Fruit fly (Drosophila melanogaster) whole organism, embryonic: Measurements from ENCODE around the gene shi.

Source experiments
- Abd-B ChIP-seq: fragments of 200-800 bp; sonication (Bioruptor generic); optimal IDR thresholded peaks from 2 replicates; lab custom pipeline; 2018; ENCODE audit warnings: missing biosample characterization, mild to moderate bottlenecking, missing genetic modification characterization, moderate library complexity
- Bdp1 ChIP-seq: fragments of 200-800 bp; sonication (Bioruptor generic); optimal IDR thresholded peaks from 3 replicates; lab custom pipeline; 2016; ENCODE audit warnings: missing biosample characterization, missing genetic modification characterization
- Bgb ChIP-seq: fragments of 200-800 bp; sonication (Bioruptor generic); IDR thresholded peaks from 2 replicates; pipeline ENCODE4 v1.3.6; 2022; ENCODE audit warnings: missing biosample characterization, missing genetic modification characterization; ENCODE audit not compliant: partially characterized antibody
- Blimp-1 ChIP-seq: fragments of 200-800 bp; sonication (Bioruptor generic); optimal IDR thresholded peaks from 3 replicates; lab custom pipeline; 2018; ENCODE audit warnings: missing biosample characterization, missing genetic modification characterization, mild to moderate bottlenecking, moderate library complexity, missing genetic modification reagents
- CG10462 ChIP-seq: fragments of 200-800 bp; sonication (Bioruptor generic); optimal IDR thresholded peaks from 2 replicates; lab custom pipeline; 2016; ENCODE audit warnings: missing biosample characterization, missing genetic modification characterization
- CG11093 ChIP-seq: fragments of 200-800 bp; sonication (Bioruptor generic); IDR thresholded peaks from 3 replicates; pipeline ENCODE4 v1.3.6; 2022; ENCODE audit warnings: missing biosample characterization, missing genetic modification characterization
- CG11560 ChIP-seq: fragments of 200-800 bp; sonication (Bioruptor generic); IDR thresholded peaks from 3 replicates; pipeline ENCODE4 v1.3.6; 2022; ENCODE audit warnings: missing biosample characterization, missing genetic modification characterization
- CG12104 ChIP-seq: fragments of 200-800 bp; sonication (Bioruptor generic); optimal IDR thresholded peaks from 3 replicates; lab custom pipeline; 2016; ENCODE audit warnings: missing biosample characterization, missing genetic modification characterization
- CG12155 ChIP-seq: fragments of 200-800 bp; sonication (Bioruptor generic); optimal IDR thresholded peaks from 3 replicates; lab custom pipeline; 2016; ENCODE audit warnings: missing biosample characterization, missing genetic modification characterization
- CG14014 ChIP-seq: fragments of 200-800 bp; sonication (Bioruptor generic); IDR thresholded peaks from 2 replicates; pipeline ENCODE4 v1.3.6; 2022; ENCODE audit warnings: missing biosample characterization, missing genetic modification characterization
- CG14710 ChIP-seq: fragments of 200-800 bp; sonication (Bioruptor generic); optimal IDR thresholded peaks from 3 replicates; lab custom pipeline; 2019; ENCODE audit warnings: missing biosample characterization, mild to moderate bottlenecking, missing genetic modification characterization, moderate library complexity
- CG17186 ChIP-seq: fragments of 200-800 bp; sonication (Bioruptor generic); optimal IDR thresholded peaks from 3 replicates; lab custom pipeline; 2017; ENCODE audit warnings: missing biosample characterization, missing genetic modification reagents, missing genetic modification characterization
- CG2199 ChIP-seq: fragments of 200-800 bp; sonication (Bioruptor generic); IDR thresholded peaks from 3 replicates; pipeline ENCODE4 v1.3.6; 2022; ENCODE audit warnings: missing biosample characterization, missing genetic modification characterization
- CG2202 ChIP-seq: fragments of 200-800 bp; sonication (Bioruptor generic); optimal IDR thresholded peaks from 2 replicates; lab custom pipeline; 2018; ENCODE audit warnings: missing biosample characterization, mild to moderate bottlenecking, missing genetic modification characterization
- CG2678 ChIP-seq: fragments of 200-800 bp; sonication (Bioruptor generic); optimal IDR thresholded peaks from 3 replicates; lab custom pipeline; 2019; ENCODE audit warnings: missing biosample characterization, mild to moderate bottlenecking, missing genetic modification characterization, moderate library complexity
- CG2889 ChIP-seq: fragments of 200-800 bp; sonication (Bioruptor generic); IDR thresholded peaks from 3 replicates; pipeline ENCODE4 v1.3.6; 2022; ENCODE audit warnings: missing biosample characterization, missing genetic modification characterization
- CG33557 ChIP-seq: fragments of 200-800 bp; sonication (Bioruptor generic); optimal IDR thresholded peaks from 2 replicates; lab custom pipeline; 2019; ENCODE audit warnings: missing biosample characterization, mild to moderate bottlenecking, missing genetic modification characterization, moderate library complexity
- CG34422 ChIP-seq: fragments of 200-800 bp; sonication (Bioruptor generic); IDR thresholded peaks from 3 replicates; pipeline ENCODE4 v1.3.6; 2022; ENCODE audit warnings: missing biosample characterization, missing genetic modification characterization
- CG4730 ChIP-seq: fragments of 200-800 bp; sonication (Bioruptor generic); IDR thresholded peaks from 2 replicates; pipeline ENCODE4 v1.3.6; 2022; ENCODE audit warnings: missing biosample characterization, missing genetic modification characterization
- CG6654 ChIP-seq: fragments of 200-800 bp; sonication (Bioruptor generic); optimal IDR thresholded peaks from 2 replicates; lab custom pipeline; 2017; ENCODE audit warnings: missing biosample characterization, mild to moderate bottlenecking, missing genetic modification characterization
- CG7786 ChIP-seq: fragments of 200-800 bp; sonication (Bioruptor generic); optimal IDR thresholded peaks from 2 replicates; lab custom pipeline; 2016; ENCODE audit warnings: missing biosample characterization, missing genetic modification characterization
- CG8478 ChIP-seq: fragments of >200 bp; optimal IDR thresholded peaks from 2 replicates; lab custom pipeline; 2018
- CG8924 ChIP-seq: fragments of 200-800 bp; optimal IDR thresholded peaks from 3 replicates; lab custom pipeline; 2019; ENCODE audit warnings: missing biosample characterization, mild to moderate bottlenecking, missing genetic modification characterization, moderate library complexity
- CG9437 ChIP-seq: fragments of 200-800 bp; sonication (Bioruptor generic); optimal IDR thresholded peaks from 2 replicates; lab custom pipeline; 2018; ENCODE audit warnings: missing biosample characterization, mild to moderate bottlenecking, missing genetic modification characterization
- CG9817 ChIP-seq: fragments of 200-800 bp; sonication (Bioruptor generic); optimal IDR thresholded peaks from 2 replicates; lab custom pipeline; 2018; ENCODE audit warnings: missing biosample characterization, mild to moderate bottlenecking, missing genetic modification characterization, moderate library complexity
- Dad ChIP-seq: fragments of 200-800 bp; sonication (Bioruptor generic); optimal IDR thresholded peaks from 3 replicates; lab custom pipeline; 2016; ENCODE audit warnings: missing biosample characterization, missing genetic modification characterization
- Dll ChIP-seq: fragments of 200-800 bp; sonication (Bioruptor generic); IDR thresholded peaks from 4 replicates; pipeline ENCODE4 v1.3.6; 2022; ENCODE audit warnings: missing biosample characterization, missing genetic modification characterization; ENCODE audit not compliant: partially characterized antibody
- Ets65A ChIP-seq: fragments of 200-800 bp; sonication (Bioruptor generic); peaks from one replicate; lab custom pipeline; 2016; ENCODE audit warnings: missing biosample characterization, missing genetic modification characterization
- Fer3 ChIP-seq: fragments of 200-800 bp; sonication (Bioruptor generic); optimal IDR thresholded peaks from 2 replicates; lab custom pipeline; 2018; ENCODE audit warnings: missing biosample characterization, mild to moderate bottlenecking, missing genetic modification characterization, moderate library complexity
- HLH54F ChIP-seq: fragments of 200-800 bp; sonication (Bioruptor generic); optimal IDR thresholded peaks from 3 replicates; lab custom pipeline; 2016; ENCODE audit warnings: missing biosample characterization, missing genetic modification characterization
- HmgZ ChIP-seq: fragments of 200-800 bp; sonication (Bioruptor generic); optimal IDR thresholded peaks from 2 replicates; lab custom pipeline; 2018; ENCODE audit warnings: missing biosample characterization, mild to moderate bottlenecking, missing genetic modification characterization
- Hmx ChIP-seq: fragments of 200-800 bp; sonication (Bioruptor generic); optimal IDR thresholded peaks from 2 replicates; lab custom pipeline; 2016; ENCODE audit warnings: missing biosample characterization, missing genetic modification characterization
- Nf-YB ChIP-seq: fragments of 200-800 bp; sonication (Bioruptor generic); optimal IDR thresholded peaks from 3 replicates; lab custom pipeline; 2019; ENCODE audit warnings: missing biosample characterization, mild to moderate bottlenecking, missing genetic modification characterization, moderate library complexity
- Nf-YC ChIP-seq: fragments of 200-800 bp; optimal IDR thresholded peaks from 3 replicates; lab custom pipeline; 2019; ENCODE audit warnings: missing biosample characterization, mild to moderate bottlenecking, missing genetic modification characterization, moderate library complexity
- aop ChIP-seq: fragments of 200-800 bp; sonication (Bioruptor generic); IDR thresholded peaks from 2 replicates; pipeline ENCODE4 v1.3.6; 2022; ENCODE audit warnings: missing biosample characterization, missing genetic modification characterization
- cad ChIP-seq: fragments of >200 bp; optimal IDR thresholded peaks from 2 replicates; lab custom pipeline; 2017; ENCODE audit warnings: missing biosample characterization, missing genetic modification characterization
- da ChIP-seq: fragments of 200-800 bp; sonication (Bioruptor generic); optimal IDR thresholded peaks from 2 replicates; lab custom pipeline; 2016; ENCODE audit warnings: missing biosample characterization, missing genetic modification characterization
- ewg ChIP-seq: fragments of 200-800 bp; sonication (Bioruptor generic); optimal IDR thresholded peaks from 3 replicates; lab custom pipeline; 2017; ENCODE audit warnings: mild to moderate bottlenecking, missing biosample characterization, missing genetic modification reagents, missing genetic modification characterization
- exex ChIP-seq: fragments of 200-800 bp; sonication (Bioruptor generic); optimal IDR thresholded peaks from 4 replicates; lab custom pipeline; 2018; ENCODE audit warnings: missing biosample characterization, mild to moderate bottlenecking, missing genetic modification characterization, moderate library complexity
- gro ChIP-seq: fragments of 200-800 bp; sonication (Bioruptor generic); optimal IDR thresholded peaks from 2 replicates; lab custom pipeline; 2016; ENCODE audit warnings: missing biosample characterization, missing genetic modification characterization
- gsb-n ChIP-seq: fragments of 200-800 bp; sonication (Bioruptor generic); optimal IDR thresholded peaks from 3 replicates; lab custom pipeline; 2018; ENCODE audit warnings: missing biosample characterization, mild to moderate bottlenecking, missing genetic modification characterization
- h ChIP-seq: fragments of >200 bp; optimal IDR thresholded peaks from 2 replicates; lab custom pipeline; 2017
- hbn ChIP-seq: fragments of 200-800 bp; sonication (Bioruptor generic); IDR thresholded peaks from 2 replicates; pipeline ENCODE4 v1.3.6; 2022; ENCODE audit warnings: missing biosample characterization, missing genetic modification characterization; ENCODE audit not compliant: partially characterized antibody
- jigr1 ChIP-seq: fragments of 200-800 bp; sonication (Bioruptor generic); IDR thresholded peaks from 3 replicates; pipeline ENCODE4 v1.3.6; 2022; ENCODE audit warnings: missing biosample characterization, missing genetic modification characterization
- jumu ChIP-seq: fragments of 200-800 bp; sonication (Bioruptor generic); optimal IDR thresholded peaks from 3 replicates; lab custom pipeline; 2016; ENCODE audit warnings: missing biosample characterization, missing genetic modification characterization
- lbe ChIP-seq: fragments of 200-800 bp; sonication (Bioruptor generic); optimal IDR thresholded peaks from 2 replicates; lab custom pipeline; 2016; ENCODE audit warnings: missing biosample characterization, mild to moderate bottlenecking, missing genetic modification characterization
- nerfin-1 ChIP-seq: fragments of 200-800 bp; sonication (Bioruptor generic); optimal IDR thresholded peaks from 3 replicates; lab custom pipeline; 2019; ENCODE audit warnings: missing biosample characterization, mild to moderate bottlenecking, missing genetic modification characterization, moderate library complexity
- pnt ChIP-seq: fragments of 200-800 bp; sonication (Bioruptor generic); optimal IDR thresholded peaks from 3 replicates; lab custom pipeline; 2016; ENCODE audit warnings: missing biosample characterization, missing genetic modification characterization
- row ChIP-seq: fragments of 200-800 bp; sonication (Bioruptor generic); IDR thresholded peaks from 3 replicates; pipeline ENCODE4 v1.3.6; 2022; ENCODE audit warnings: missing biosample characterization, missing genetic modification characterization
- sd ChIP-seq: fragments of 200-800 bp; sonication (Bioruptor generic); optimal IDR thresholded peaks from 3 replicates; lab custom pipeline; 2018; ENCODE audit warnings: missing biosample characterization, mild to moderate bottlenecking, missing genetic modification characterization, moderate library complexity
- vfl ChIP-seq: fragments of 200-800 bp; sonication (Bioruptor generic); optimal IDR thresholded peaks from 2 replicates; lab custom pipeline; 2016; ENCODE audit warnings: missing biosample characterization, missing genetic modification characterization
- zf30C ChIP-seq: fragments of 200-800 bp; sonication (Bioruptor generic); optimal IDR thresholded peaks from 3 replicates; lab custom pipeline; 2018; ENCODE audit warnings: missing biosample characterization, mild to moderate bottlenecking, missing genetic modification characterization

Gene shi

DNA sequence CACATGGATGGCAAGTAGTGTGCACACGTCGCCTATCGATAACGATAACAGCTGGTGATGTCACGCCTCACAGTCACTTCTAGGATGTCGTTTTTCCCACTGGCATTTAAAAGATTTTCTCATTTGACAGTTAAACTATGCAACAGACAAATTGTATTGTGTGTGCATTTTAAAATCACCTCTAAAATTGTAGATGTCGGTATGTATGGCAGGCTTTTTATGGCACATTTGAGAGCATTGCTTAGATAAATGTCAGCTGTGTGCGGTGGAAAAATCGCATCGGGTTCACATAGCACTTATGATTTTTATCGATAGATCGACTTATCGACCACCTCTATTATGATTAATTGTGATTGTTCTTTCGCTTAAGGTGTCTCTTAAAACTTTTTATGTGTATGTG, 47.8 kb upstream of the shi start, which contains the start of the genes ArgRS and CG8578 (continued):
- TF ChIP-seq jumu (GFP tag; lab: Kevin White, UChicago) (peak; percentile 90), gsb-n (tag; lab: Kevin White, UChicago) (no peak), Nf-YB (GFP tag; lab: Kevin White, UChicago) (no peak), gro (GFP tag; lab: Kevin White, UChicago) (peak; percentile 84), Blimp-1 (GFP tag; lab: Kevin White, UChicago) (no peak), CG12155 (no peak), pnt (GFP tag; lab: Kevin White, UChicago) (peak; percentile 86), Dll (GFP tag; lab: Robert Waterston, UW) (peak; percentile 85), Ets65A (GFP tag; lab: Kevin White, UChicago) (peak; percentile 98), Bgb (GFP tag; lab: Robert Waterston, UW) (peak; percentile 71), cad (GFP tag; lab: Kevin White, UChicago) (no peak), CG2199 (no peak), CG14014 (GFP tag; lab: Robert Waterston, UW) (no peak; the same call in 1 of the 2 replicates), CG7786 (GFP tag; lab: Kevin White, UChicago) (peak; percentile 43), h (lab: Kevin White, UChicago) (no peak), CG9817 (tag; lab: Kevin White, UChicago) (no peak), Hmx (GFP tag; lab: Kevin White, UChicago) (no peak), sd (no peak), CG2889 (GFP tag; lab: Robert Waterston, UW) (no peak), Dad (peak; percentile 80), CG34422 (GFP tag; lab: Robert Waterston, UW) (0 out of 3 replicates have a peak, but pooled peaks have one; percentile 36), da (GFP tag; lab: Kevin White, UChicago) (no peak), CG33557 (GFP tag; lab: Kevin White, UChicago) (peak; percentile 30), vfl (GFP tag; lab: Kevin White, UChicago) (peak; percentile 23), HmgZ (tag; lab: Kevin White, UChicago) (no peak), CG2202 (tag; lab: Kevin White, UChicago) (no peak), Nf-YC (tag; lab: Kevin White, UChicago) (peak; percentile 63), jigr1 (GFP tag; lab: Robert Waterston, UW) (no peak; the same call in 2 of the 3 replicates), CG9437 (GFP tag; lab: Kevin White, UChicago) (peak; percentile 7), CG17186 (GFP tag; lab: Kevin White, UChicago) (peak; percentile 66), CG11560 (tag; lab: Robert Waterston, UW) (no peak), row (GFP tag; lab: Robert Waterston, UW) (peak; percentile 89), Fer3 (tag; lab: Kevin White, UChicago) (peak; percentile 15), CG14710 (tag; lab: Kevin White, UChicago) (peak; percentile 64), Bdp1 (GFP tag; lab: Kevin White, UChicago) (no peak), Abd-B (no peak), CG8924 (tag; lab: Kevin White, UChicago) (peak; percentile 60), aop (GFP tag; lab: Robert Waterston, UW) (no peak), CG4730 (no peak), CG12104 (GFP tag; lab: Kevin White, UChicago) (no peak), ewg (GFP tag; lab: Kevin White, UChicago) (no peak), CG2678 (tag; lab: Kevin White, UChicago) (no peak), nerfin-1 (tag; lab: Kevin White, UChicago) (peak; percentile 23), CG10462 (GFP tag; lab: Kevin White, UChicago) (no peak), exex (tag; lab: Kevin White, UChicago) (peak; percentile 29), zf30C (no peak), CG6654 (no peak), CG11093 (GFP tag; lab: Robert Waterston, UW) (peak; percentile 71; the same call in 2 of the 3 replicates), lbe (GFP tag; lab: Kevin White, UChicago) (no peak), hbn (peak; percentile 75; the same call in 1 of the 2 replicates), HLH54F (GFP tag; lab: Kevin White, UChicago) (peak; percentile 57), CG8478 (no peak)
